Fruit fly (Drosophila melanogaster) whole organism, embryonic: Measurements from ENCODE around the gene rgn.

ENCODE experiments used
- Abd-B ChIP-seq: fragments of 200-800 bp; sonication (Bioruptor generic); optimal IDR thresholded peaks from 2 replicates; lab custom pipeline; 2018; ENCODE audit warnings: missing biosample characterization, mild to moderate bottlenecking, missing genetic modification characterization, moderate library complexity
- CG1024 ChIP-seq: fragments of 200-800 bp; sonication (Bioruptor generic); IDR thresholded peaks from 2 replicates; pipeline ENCODE4 v1.3.6; 2022; ENCODE audit warnings: missing biosample characterization, missing genetic modification characterization
- CG10366 ChIP-seq: fragments of 200-800 bp; sonication (Bioruptor generic); IDR thresholded peaks from 2 replicates; pipeline ENCODE4 v1.3.6; 2022; ENCODE audit warnings: missing biosample characterization, missing genetic modification characterization
- CG12219 ChIP-seq: fragments of 200-800 bp; sonication (Bioruptor generic); optimal IDR thresholded peaks from 3 replicates; lab custom pipeline; 2018; ENCODE audit warnings: missing biosample characterization, mild to moderate bottlenecking, missing genetic modification characterization
- CG1233 ChIP-seq: fragments of 200-800 bp; sonication (Bioruptor generic); optimal IDR thresholded peaks from 4 replicates; lab custom pipeline; 2018; ENCODE audit warnings: missing biosample characterization, mild to moderate bottlenecking, missing genetic modification characterization
- CG12942 ChIP-seq: fragments of 200-800 bp; sonication (Bioruptor generic); optimal IDR thresholded peaks from 3 replicates; lab custom pipeline; 2016; ENCODE audit warnings: missing biosample characterization, missing genetic modification characterization
- CG14667 ChIP-seq: fragments of 200-800 bp; sonication (Bioruptor generic); IDR thresholded peaks from 2 replicates; pipeline ENCODE4 v1.3.6; 2022; ENCODE audit warnings: missing biosample characterization, missing genetic modification characterization
- CG17186 ChIP-seq: fragments of 200-800 bp; sonication (Bioruptor generic); optimal IDR thresholded peaks from 3 replicates; lab custom pipeline; 2017; ENCODE audit warnings: missing biosample characterization, missing genetic modification reagents, missing genetic modification characterization
- CG1792 ChIP-seq: fragments of 200-800 bp; sonication (Bioruptor generic); optimal IDR thresholded peaks from 2 replicates; lab custom pipeline; 2016; ENCODE audit warnings: missing biosample characterization, missing genetic modification characterization
- CG18262 ChIP-seq: fragments of 200-800 bp; optimal IDR thresholded peaks from 3 replicates; lab custom pipeline; 2019; ENCODE audit warnings: missing biosample characterization, mild to moderate bottlenecking, missing genetic modification characterization, moderate library complexity
- CG2129 ChIP-seq: fragments of 200-800 bp; sonication (Bioruptor generic); IDR thresholded peaks from 2 replicates; pipeline ENCODE4 v1.3.6; 2022; ENCODE audit warnings: missing biosample characterization, missing genetic modification characterization; ENCODE audit not compliant: partially characterized antibody
- CG2678 ChIP-seq: fragments of 200-800 bp; sonication (Bioruptor generic); optimal IDR thresholded peaks from 3 replicates; lab custom pipeline; 2019; ENCODE audit warnings: missing biosample characterization, mild to moderate bottlenecking, missing genetic modification characterization, moderate library complexity
- CG2875 ChIP-seq: fragments of 200-800 bp; sonication (Bioruptor generic); optimal IDR thresholded peaks from 2 replicates; lab custom pipeline; 2017; ENCODE audit warnings: missing biosample characterization, mild to moderate bottlenecking, missing genetic modification characterization, missing genetic modification reagents
- CG2889 ChIP-seq: fragments of 200-800 bp; sonication (Bioruptor generic); IDR thresholded peaks from 3 replicates; pipeline ENCODE4 v1.3.6; 2022; ENCODE audit warnings: missing biosample characterization, missing genetic modification characterization
- CG30431 ChIP-seq: fragments of 200-800 bp; sonication (Bioruptor generic); optimal IDR thresholded peaks from 2 replicates; lab custom pipeline; 2017; ENCODE audit warnings: missing biosample characterization, missing genetic modification characterization
- CG3065 ChIP-seq: fragments of 200-800 bp; sonication (Bioruptor generic); optimal IDR thresholded peaks from 2 replicates; lab custom pipeline; 2016; ENCODE audit warnings: missing biosample characterization, missing genetic modification characterization
- CG31224 ChIP-seq: fragments of 200-800 bp; sonication (Bioruptor generic); IDR thresholded peaks from 2 replicates; pipeline ENCODE4 v1.3.6; 2022; ENCODE audit warnings: missing biosample characterization, missing genetic modification characterization
- CG32532 ChIP-seq: fragments of 200-800 bp; sonication (Bioruptor generic); IDR thresholded peaks from 2 replicates; pipeline ENCODE4 v1.3.6; 2022; ENCODE audit warnings: missing biosample characterization, missing genetic modification characterization
- CG4617 ChIP-seq: fragments of 200-800 bp; sonication (Bioruptor generic); optimal IDR thresholded peaks from 3 replicates; lab custom pipeline; 2016; ENCODE audit warnings: missing biosample characterization, missing genetic modification characterization, borderline replicate concordance
- CG4730 ChIP-seq: fragments of 200-800 bp; sonication (Bioruptor generic); IDR thresholded peaks from 2 replicates; pipeline ENCODE4 v1.3.6; 2022; ENCODE audit warnings: missing biosample characterization, missing genetic modification characterization
- CG4820 ChIP-seq: fragments of 200-800 bp; sonication (Bioruptor generic); optimal IDR thresholded peaks from 3 replicates; lab custom pipeline; 2016; ENCODE audit warnings: missing biosample characterization, missing genetic modification characterization
- CG6765 ChIP-seq: fragments of 200-800 bp; sonication (Bioruptor generic); optimal IDR thresholded peaks from 3 replicates; lab custom pipeline; 2017; ENCODE audit warnings: missing biosample characterization, mild to moderate bottlenecking, missing genetic modification characterization
- CG7556 ChIP-seq: fragments of 200-800 bp; sonication (Bioruptor generic); optimal IDR thresholded peaks from 2 replicates; lab custom pipeline; 2017; ENCODE audit warnings: missing biosample characterization, mild to moderate bottlenecking, missing genetic modification characterization
- CG7987 ChIP-seq: fragments of 200-800 bp; sonication (Bioruptor generic); optimal IDR thresholded peaks from 2 replicates; lab custom pipeline; 2018; ENCODE audit warnings: missing biosample characterization, mild to moderate bottlenecking, missing genetic modification characterization, moderate library complexity
- Dad ChIP-seq: fragments of 200-800 bp; sonication (Bioruptor generic); optimal IDR thresholded peaks from 3 replicates; lab custom pipeline; 2016; ENCODE audit warnings: missing biosample characterization, missing genetic modification characterization
- Deaf1 ChIP-seq: fragments of 200-800 bp; optimal IDR thresholded peaks from 3 replicates; lab custom pipeline; 2019; ENCODE audit warnings: missing biosample characterization, mild to moderate bottlenecking, missing genetic modification characterization, moderate library complexity
- HLH54F ChIP-seq: fragments of 200-800 bp; sonication (Bioruptor generic); optimal IDR thresholded peaks from 3 replicates; lab custom pipeline; 2016; ENCODE audit warnings: missing biosample characterization, missing genetic modification characterization
- Hsf ChIP-seq: fragments of 200-800 bp; sonication (Bioruptor generic); optimal IDR thresholded peaks from 3 replicates; lab custom pipeline; 2016; ENCODE audit warnings: missing biosample characterization, missing genetic modification characterization
- Max ChIP-seq: fragments of 200-800 bp; sonication (Bioruptor generic); optimal IDR thresholded peaks from 2 replicates; lab custom pipeline; 2016; ENCODE audit warnings: missing biosample characterization, mild to moderate bottlenecking, missing genetic modification characterization
- PHDP ChIP-seq: fragments of 200-800 bp; sonication (Bioruptor generic); optimal IDR thresholded peaks from 3 replicates; lab custom pipeline; 2018; ENCODE audit warnings: missing biosample characterization, mild to moderate bottlenecking, missing genetic modification characterization, moderate library complexity
- Ravus ChIP-seq: fragments of 200-800 bp; sonication (Bioruptor generic); IDR thresholded peaks from 2 replicates; pipeline ENCODE4 v1.3.6; 2022; ENCODE audit warnings: missing biosample characterization, missing genetic modification characterization
- Xrp1 ChIP-seq: fragments of 200-800 bp; sonication (Bioruptor generic); IDR thresholded peaks from 2 replicates; pipeline ENCODE4 v1.3.6; 2022; ENCODE audit warnings: missing biosample characterization, missing genetic modification characterization
- bab2 ChIP-seq: fragments of 200-800 bp; sonication (Bioruptor generic); optimal IDR thresholded peaks from 2 replicates; lab custom pipeline; 2016; ENCODE audit warnings: missing biosample characterization, missing genetic modification characterization
- bsh ChIP-seq, 2 experiments: fragments of 200-800 bp; sonication (Bioruptor generic); optimal IDR thresholded peaks; 2 replicates each; lab custom pipeline; 2017 to 2018; ENCODE audit warnings: mild to moderate bottlenecking in 2 of 2, missing biosample characterization in 2 of 2, missing genetic modification characterization in 2 of 2, moderate library complexity in 1 of 2
- chinmo ChIP-seq: fragments of 200-800 bp; sonication (Bioruptor generic); IDR thresholded peaks from 4 replicates; pipeline ENCODE4 v1.3.6; 2022; ENCODE audit warnings: missing biosample characterization, missing genetic modification characterization; ENCODE audit not compliant: partially characterized antibody
- emc ChIP-seq: fragments of 200-800 bp; sonication (Bioruptor generic); optimal IDR thresholded peaks from 2 replicates; lab custom pipeline; 2016; ENCODE audit warnings: missing biosample characterization, missing genetic modification characterization
- grn ChIP-seq: fragments of 200-800 bp; sonication (Bioruptor generic); optimal IDR thresholded peaks from 3 replicates; lab custom pipeline; 2017; ENCODE audit warnings: missing biosample characterization, missing genetic modification characterization
- inv ChIP-seq: fragments of 200-800 bp; sonication (Bioruptor generic); IDR thresholded peaks from 2 replicates; pipeline ENCODE4 v1.3.6; 2022; ENCODE audit warnings: missing biosample characterization, missing genetic modification characterization; ENCODE audit not compliant: partially characterized antibody
- kah ChIP-seq: fragments of 200-800 bp; sonication (Bioruptor generic); optimal IDR thresholded peaks from 2 replicates; lab custom pipeline; 2018; ENCODE audit warnings: missing biosample characterization, mild to moderate bottlenecking, missing genetic modification characterization
- lmd ChIP-seq: fragments of 200-800 bp; sonication (Bioruptor generic); IDR thresholded peaks from 2 replicates; pipeline ENCODE4 v1.3.6; 2022; ENCODE audit warnings: missing biosample characterization, missing genetic modification characterization
- luna ChIP-seq: fragments of 200-800 bp; sonication (Bioruptor generic); optimal IDR thresholded peaks from 2 replicates; lab custom pipeline; 2016; ENCODE audit warnings: missing biosample characterization, missing genetic modification characterization
- mirr ChIP-seq: fragments of 200-800 bp; sonication (Bioruptor generic); optimal IDR thresholded peaks from 3 replicates; lab custom pipeline; 2018; ENCODE audit warnings: missing biosample characterization, mild to moderate bottlenecking, missing genetic modification characterization
- nerfin-1 ChIP-seq: fragments of 200-800 bp; sonication (Bioruptor generic); optimal IDR thresholded peaks from 3 replicates; lab custom pipeline; 2019; ENCODE audit warnings: missing biosample characterization, mild to moderate bottlenecking, missing genetic modification characterization, moderate library complexity
- scrt ChIP-seq: fragments of 200-800 bp; sonication (Bioruptor generic); optimal IDR thresholded peaks from 2 replicates; lab custom pipeline; 2018; ENCODE audit warnings: missing biosample characterization, mild to moderate bottlenecking, missing genetic modification characterization, moderate library complexity
- sima ChIP-seq: fragments of 200-800 bp; sonication (Bioruptor generic); optimal IDR thresholded peaks from 2 replicates; lab custom pipeline; 2016; ENCODE audit warnings: missing biosample characterization, missing genetic modification characterization
- slou ChIP-seq: fragments of 200-800 bp; sonication (Bioruptor generic); optimal IDR thresholded peaks from 3 replicates; lab custom pipeline; 2016; ENCODE audit warnings: missing biosample characterization, missing genetic modification characterization
- sqz ChIP-seq: fragments of 200-800 bp; sonication (Bioruptor generic); optimal IDR thresholded peaks from 3 replicates; lab custom pipeline; 2018; ENCODE audit warnings: missing biosample characterization, mild to moderate bottlenecking, missing genetic modification characterization
- stc ChIP-seq: fragments of 200-800 bp; sonication (Bioruptor generic); IDR thresholded peaks from 2 replicates; pipeline ENCODE4 v1.3.6; 2022; ENCODE audit warnings: missing biosample characterization, missing genetic modification characterization
- tgo ChIP-seq: fragments of 200-800 bp; sonication (Bioruptor generic); IDR thresholded peaks from 3 replicates; pipeline ENCODE4 v1.3.6; 2022; ENCODE audit warnings: missing biosample characterization, missing genetic modification characterization
- twi ChIP-seq: fragments of 200-800 bp; optimal IDR thresholded peaks from 2 replicates; lab custom pipeline; 2019; ENCODE audit warnings: missing biosample characterization, mild to moderate bottlenecking, missing genetic modification characterization, moderate library complexity

Gene rgn

DNA sequence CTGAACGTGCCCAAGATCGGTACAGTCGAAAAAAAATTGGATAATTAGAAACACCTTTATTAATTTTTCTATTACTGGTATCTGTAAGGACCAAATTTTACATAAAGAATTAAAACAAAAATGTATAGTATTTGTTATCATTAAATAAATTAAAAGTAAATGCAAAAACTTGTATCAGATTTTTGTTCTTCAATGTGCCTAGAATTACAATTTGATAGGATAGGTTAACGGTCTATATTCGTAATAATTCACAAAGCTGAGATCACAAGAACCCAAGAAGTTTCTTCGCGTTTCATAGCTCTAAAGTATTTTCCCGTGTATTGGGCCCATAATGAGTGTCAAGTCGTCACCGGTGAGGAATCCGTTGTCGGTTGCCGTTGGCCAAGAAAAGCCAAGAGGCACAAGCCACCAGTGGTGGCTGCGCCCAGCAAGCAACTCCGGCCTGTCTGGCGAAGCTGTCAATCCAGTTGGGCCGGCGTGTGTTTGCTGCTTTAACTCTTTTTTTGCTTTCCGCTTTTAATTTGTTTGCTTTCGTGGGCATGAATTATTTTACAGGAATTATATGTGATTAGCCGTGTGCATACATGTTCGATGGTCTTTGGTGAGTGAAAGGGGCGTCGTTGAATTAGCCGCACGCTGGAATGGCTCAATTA, 35.7 kb downstream of the rgn start (continued):
- TF ChIP-seq CG32532 (GFP tag; lab: Robert Waterston, UW): peak; percentile 50; the same call in 1 of the 2 replicates
- TF ChIP-seq bab2 (GFP tag; lab: Kevin White, UChicago): no peak
- TF ChIP-seq Ravus (GFP tag; lab: Robert Waterston, UW): no peak
- no peak for TF ChIP-seq CG2875 (GFP tag; lab: Kevin White, UChicago)
- no peak for TF ChIP-seq sqz (GFP tag; lab: Kevin White, UChicago)
- peak; percentile 11 for TF ChIP-seq CG1233 (GFP tag; lab: Kevin White, UChicago)
- TF ChIP-seq inv: no peak
- TF ChIP-seq CG10366 (GFP tag; lab: Robert Waterston, UW): peak; percentile 37; the same call in 1 of the 2 replicates
- peak; percentile 65 for TF ChIP-seq PHDP (tag; lab: Kevin White, UChicago)
- no peak for TF ChIP-seq CG14667 (GFP tag; lab: Robert Waterston, UW)
- no peak for TF ChIP-seq slou (GFP tag; lab: Kevin White, UChicago)
- TF ChIP-seq stc: peak; percentile 48; the same call in 1 of the 2 replicates
- TF ChIP-seq tgo (GFP tag; lab: Robert Waterston, UW): peak; percentile 52; the same call in 2 of the 3 replicates
- peak; percentile 27 for TF ChIP-seq Abd-B (GFP tag; lab: Kevin White, UChicago)
- TF ChIP-seq CG7987: no peak
- TF ChIP-seq CG7556 (GFP tag; lab: Kevin White, UChicago): peak; percentile 71
- TF ChIP-seq CG3065 (GFP tag; lab: Kevin White, UChicago): no peak
- no peak for TF ChIP-seq CG12219
- no peak for TF ChIP-seq CG1792 (GFP tag; lab: Kevin White, UChicago)
- no peak for TF ChIP-seq twi (tag; lab: Kevin White, UChicago)
- TF ChIP-seq CG31224 (GFP tag; lab: Robert Waterston, UW): peak; percentile 23; the same call in 1 of the 2 replicates
- TF ChIP-seq grn (GFP tag; lab: Kevin White, UChicago): no peak
- no peak for TF ChIP-seq sima (GFP tag; lab: Kevin White, UChicago)
- TF ChIP-seq CG6765: no peak
- TF ChIP-seq CG4730 (GFP tag; lab: Robert Waterston, UW): no peak
- no peak for TF ChIP-seq kah (GFP tag; lab: Kevin White, UChicago)
- TF ChIP-seq emc (GFP tag; lab: Kevin White, UChicago): no peak
- TF ChIP-seq CG4617 (GFP tag; lab: Kevin White, UChicago): no peak
- peak; percentile 37 for TF ChIP-seq scrt (GFP tag; lab: Kevin White, UChicago)
- no peak for TF ChIP-seq HLH54F (GFP tag; lab: Kevin White, UChicago)
- TF ChIP-seq lmd (GFP tag; lab: Robert Waterston, UW): peak; percentile 51
- peak; percentile 43 for TF ChIP-seq Deaf1 (tag; lab: Kevin White, UChicago)
- no peak for TF ChIP-seq luna (GFP tag; lab: Kevin White, UChicago)
- TF ChIP-seq Dad (GFP tag; lab: Kevin White, UChicago): no peak
- no peak for TF ChIP-seq CG17186 (GFP tag; lab: Kevin White, UChicago)
- TF ChIP-seq Xrp1 (GFP tag; lab: Robert Waterston, UW): peak; percentile 48; the same call in 1 of the 2 replicates
- TF ChIP-seq Max (GFP tag; lab: Kevin White, UChicago): no peak
- no peak for TF ChIP-seq CG2129 (GFP tag; lab: Robert Waterston, UW)
- no peak for TF ChIP-seq CG30431
- peak in 1 of 2 experiments; percentile 62 for TF ChIP-seq bsh (GFP tag; optimal IDR thresholded peaks at IDR 0.05; lab: Kevin White, UChicago)
- peak; percentile 39 for TF ChIP-seq CG12942
- TF ChIP-seq mirr (GFP tag; lab: Kevin White, UChicago): no peak
- peak; percentile 76 for TF ChIP-seq CG18262
- TF ChIP-seq CG4820: peak; percentile 30
- no peak for TF ChIP-seq nerfin-1 (tag; lab: Kevin White, UChicago)
- peak; percentile 41 for TF ChIP-seq Hsf
- no peak for TF ChIP-seq CG2889 (GFP tag; lab: Robert Waterston, UW)
- no peak for TF ChIP-seq CG1024 (GFP tag; lab: Robert Waterston, UW)
- TF ChIP-seq chinmo (GFP tag; lab: Robert Waterston, UW): peak; percentile 74; the same call in 2 of the 4 replicates
- TF ChIP-seq CG2678 (tag; lab: Kevin White, UChicago): peak; percentile 82
